Fruit fly (Drosophila melanogaster) whole organism, wandering third instar larva: Measurements from ENCODE around the gene CG46465.

Source experiments
- Myc ChIP-seq: fragments of >200 bp; optimal IDR thresholded peaks from 2 replicates; lab custom pipeline; 2017
- rgr ChIP-seq: fragments of 200-800 bp; sonication (Bioruptor generic); optimal IDR thresholded peaks from 3 replicates; lab custom pipeline; 2016; ENCODE audit warnings: missing biosample characterization, mild to moderate bottlenecking, missing genetic modification characterization

- no peak for TF ChIP-seq Myc (lab: Kevin White, UChicago)
- TF ChIP-seq rgr (GFP tag; lab: Kevin White, UChicago), result no peak
Observed at dm6 chr2L:18995660-18996417, 3.5 kb downstream of the CG46465 start, which contains the start of gene CG10650.
